Worm (Caenorhabditis elegans) whole organism, dauer: Measurements from ENCODE around the gene gcy-32.

ENCODE experiments used
- unc-62 ChIP-seq: sonication (generic microtip); optimal IDR thresholded peaks from 2 replicates; lab custom pipeline; 2017; ENCODE audit warnings: missing biosample characterization, missing genetic modification reagents, missing genetic modification characterization

The gcy-32 gene

ce11 chrV:13866353-13866752, 48.9 kb downstream of the gcy-32 start, which contains the start of gene nhr-175:
TSS of gene nhr-175 (plus strand) at chrV:13866691.
- no peak for TF ChIP-seq unc-62 (GFP tag; lab: Kevin White, UChicago)

- no peak for TF ChIP-seq unc-62 (GFP tag; lab: Kevin White, UChicago)
Observed at ce11 chrV:13863700-13864099, 51.6 kb downstream of the gcy-32 start.

ce11 chrV:13862505-13862904, 52.8 kb downstream of the gcy-32 start, which contains the start of gene srx-137:
TSS of gene srx-137 (plus strand) at chrV:13862805.
- TF ChIP-seq unc-62 (GFP tag; lab: Kevin White, UChicago) = no peak
